Worm (Caenorhabditis elegans): ENCODE data around the gene H04M03.12.
A peak's percentile ranks its signal among the peaks of the same experiment; 100 is the strongest.

H04M03.12 gene

ce11 chrIV:5926643-5927042, 23.5 kb upstream of the H04M03.12 start:
- TF ChIP-seq ceh-43 (GFP tag; optimal IDR thresholded peaks at IDR 0.05) = peak; percentile 69
- no peak for TF ChIP-seq tbx-8 (GFP tag; optimal IDR thresholded peaks at IDR 0.05)
- no peak for TF ChIP-seq mep-1 (tag; optimal IDR thresholded peaks at IDR 0.05)
- peak; percentile 82 for TF ChIP-seq ces-1 (GFP tag; optimal IDR thresholded peaks at IDR 0.05)
- TF ChIP-seq nhr-12 (tag; optimal IDR thresholded peaks at IDR 0.05) = no peak
- no peak for TF ChIP-seq lin-13 (tag; optimal IDR thresholded peaks at IDR 0.05)
- no peak for TF ChIP-seq lin-32 (GFP tag; optimal IDR thresholded peaks at IDR 0.05)
- TF ChIP-seq hlh-1 (tag; optimal IDR thresholded peaks at IDR 0.05) = no peak
- TF ChIP-seq snpc-4 (tag; optimal IDR thresholded peaks at IDR 0.05) = no peak
- TF ChIP-seq sptf-1 (tag; optimal IDR thresholded peaks at IDR 0.05) = peak; percentile 88
- TF ChIP-seq unc-120 (tag; optimal IDR thresholded peaks at IDR 0.05; ENCODE audit: poor library complexity, severe bottlenecking) = no peak
- no peak for TF ChIP-seq flh-1 (GFP tag; optimal IDR thresholded peaks at IDR 0.05)
- no peak for TF ChIP-seq lsy-2 (tag; optimal IDR thresholded peaks at IDR 0.05)
- TF ChIP-seq mls-2 (tag; optimal IDR thresholded peaks at IDR 0.05) = no peak
- no peak for TF ChIP-seq ceh-83 (GFP tag; optimal IDR thresholded peaks at IDR 0.05)
- TF ChIP-seq mab-5 (tag; optimal IDR thresholded peaks at IDR 0.05) = no peak
- no peak for TF ChIP-seq nhr-2 (tag; optimal IDR thresholded peaks at IDR 0.05)
- TF ChIP-seq nhr-76 (tag; optimal IDR thresholded peaks at IDR 0.05) = no peak
- TF ChIP-seq zip-8 (tag; optimal IDR thresholded peaks at IDR 0.05) = no peak
- no peak for TF ChIP-seq nhr-28 (tag; optimal IDR thresholded peaks at IDR 0.05)
- TF ChIP-seq blmp-1 (tag; optimal IDR thresholded peaks at IDR 0.05) = peak; percentile 62
- peak; percentile 69 for TF ChIP-seq cnd-1 (tag; optimal IDR thresholded peaks at IDR 0.05)
- TF ChIP-seq ztf-11 (tag; optimal IDR thresholded peaks at IDR 0.05) = no peak
- TF ChIP-seq bed-3 (GFP tag; optimal IDR thresholded peaks at IDR 0.05) = no peak
- TF ChIP-seq sem-2 (GFP tag; optimal IDR thresholded peaks at IDR 0.05) = no peak
- no peak for TF ChIP-seq pha-4 (tag; optimal IDR thresholded peaks at IDR 0.05)
- no peak for TF ChIP-seq elt-1 (tag; optimal IDR thresholded peaks at IDR 0.05; ENCODE audit: borderline replicate concordance, insufficient read depth)
- TF ChIP-seq unc-39 (tag; optimal IDR thresholded peaks at IDR 0.05) = no peak
- TF ChIP-seq M03D4.4 (tag; optimal IDR thresholded peaks at IDR 0.05) = no peak
- TF ChIP-seq ham-2 (GFP tag; optimal IDR thresholded peaks at IDR 0.05) = no peak
- TF ChIP-seq ceh-39 (tag; optimal IDR thresholded peaks at IDR 0.05) = no peak
- TF ChIP-seq drap-1 (GFP tag; optimal IDR thresholded peaks at IDR 0.05) = no peak
- no peak for TF ChIP-seq elt-3 (tag; optimal IDR thresholded peaks at IDR 0.05)
- no peak for TF ChIP-seq nhr-237 (tag; optimal IDR thresholded peaks at IDR 0.05)
- no peak for TF ChIP-seq unc-62 (GFP tag; optimal IDR thresholded peaks at IDR 0.05)

ce11 chrIV:5924241-5924640, 21.1 kb upstream of the H04M03.12 start:
- no peak for TF ChIP-seq drap-1 (GFP tag; optimal IDR thresholded peaks at IDR 0.05)
- peak; percentile 13 for TF ChIP-seq elt-1 (tag; optimal IDR thresholded peaks at IDR 0.05; ENCODE audit: borderline replicate concordance, insufficient read depth)

ce11 chrIV:5923112-5923511, 20.0 kb upstream of the H04M03.12 start:
- TF ChIP-seq unc-62 (GFP tag; optimal IDR thresholded peaks at IDR 0.05) = peak; percentile 63
- TF ChIP-seq lsy-2 (tag; optimal IDR thresholded peaks at IDR 0.05) = no peak
- TF ChIP-seq bed-3 (GFP tag; optimal IDR thresholded peaks at IDR 0.05) = no peak

ce11 chrIV:5917026-5917425, 13.9 kb upstream of the H04M03.12 start, which contains the start of gene dhhc-13:
dhhc-13 (plus strand) TSS chrIV:5917326.
- TF ChIP-seq lin-32 (GFP tag; optimal IDR thresholded peaks at IDR 0.05) = no peak
- TF ChIP-seq unc-120 (tag; optimal IDR thresholded peaks at IDR 0.05; ENCODE audit: poor library complexity, severe bottlenecking) = no peak
- no peak for TF ChIP-seq ces-1 (GFP tag; optimal IDR thresholded peaks at IDR 0.05)
- TF ChIP-seq elt-1 (tag; optimal IDR thresholded peaks at IDR 0.05; ENCODE audit: borderline replicate concordance, insufficient read depth) = no peak
- TF ChIP-seq pha-4 (tag; optimal IDR thresholded peaks at IDR 0.05) = no peak
- TF ChIP-seq elt-3 (tag; optimal IDR thresholded peaks at IDR 0.05) = no peak
- TF ChIP-seq drap-1 (GFP tag; optimal IDR thresholded peaks at IDR 0.05) = no peak
- TF ChIP-seq zip-8 (tag; optimal IDR thresholded peaks at IDR 0.05) = no peak
- no peak for TF ChIP-seq sptf-1 (tag; optimal IDR thresholded peaks at IDR 0.05)
- TF ChIP-seq ceh-83 (GFP tag; optimal IDR thresholded peaks at IDR 0.05) = no peak
- no peak for TF ChIP-seq ham-2 (GFP tag; optimal IDR thresholded peaks at IDR 0.05)
- no peak for TF ChIP-seq nhr-12 (tag; optimal IDR thresholded peaks at IDR 0.05)
- TF ChIP-seq blmp-1 (tag; optimal IDR thresholded peaks at IDR 0.05) = no peak
- no peak for TF ChIP-seq ceh-43 (GFP tag; optimal IDR thresholded peaks at IDR 0.05)
- no peak for TF ChIP-seq unc-62 (GFP tag; optimal IDR thresholded peaks at IDR 0.05)
- TF ChIP-seq sem-2 (GFP tag; optimal IDR thresholded peaks at IDR 0.05) = no peak
- no peak for TF ChIP-seq hlh-1 (tag; optimal IDR thresholded peaks at IDR 0.05)
- no peak for TF ChIP-seq snpc-4 (tag; optimal IDR thresholded peaks at IDR 0.05)
